Fruit fly (Drosophila melanogaster): Measurements from ENCODE around the gene Arl1.
A peak's percentile ranks its signal among the peaks of the same experiment; 100 is the strongest.

Arl1 gene

DNA sequence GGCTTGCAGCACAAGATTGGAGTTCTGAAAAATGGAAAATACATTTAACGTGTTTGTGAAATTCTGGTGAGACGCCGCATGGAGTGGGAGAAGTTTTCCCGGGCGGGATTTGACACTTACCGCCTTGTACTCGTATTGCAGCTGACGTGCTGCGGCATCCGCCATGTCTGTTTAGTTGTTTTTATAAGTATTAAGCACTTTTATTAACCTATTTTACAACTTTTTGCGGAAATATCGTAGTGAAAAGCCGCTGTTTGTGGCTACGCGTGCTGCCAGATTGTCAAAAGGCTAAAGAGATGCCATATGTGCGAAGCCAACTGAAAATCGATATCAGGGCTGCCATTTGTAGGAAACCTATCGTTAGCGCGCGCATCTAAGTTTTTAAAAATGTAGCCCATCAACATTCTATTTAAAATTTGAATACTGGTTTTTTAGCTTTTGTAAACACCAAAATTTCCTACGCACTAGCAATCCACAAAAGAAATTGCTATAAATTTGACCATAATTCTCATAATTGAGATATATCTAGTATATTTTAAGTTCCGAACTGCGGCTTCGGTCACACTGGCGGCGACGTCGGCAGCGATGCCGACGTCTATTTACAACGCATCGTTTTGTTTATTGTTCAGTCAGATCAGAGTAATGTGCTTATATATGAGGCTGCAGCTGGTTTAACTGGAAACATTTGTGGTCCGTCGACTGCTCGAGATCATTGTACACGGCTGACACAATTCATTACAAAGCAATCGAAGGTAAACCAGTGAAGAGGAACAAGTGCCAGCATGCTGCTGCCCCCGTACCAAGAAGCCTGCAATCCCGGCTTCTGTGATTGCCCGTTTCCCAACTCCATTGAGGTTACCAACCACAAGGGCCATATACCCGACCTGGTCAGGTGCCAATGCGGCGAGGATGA, 15.1 kb upstream of the Arl1 start, which contains the start of the genes Brr2 and CG10516 (continued):
- TF ChIP-seq sqz (GFP tag; optimal IDR thresholded peaks at IDR 0.05) = no peak
- peak; percentile 10 for TF ChIP-seq Antp (GFP tag; optimal IDR thresholded peaks at IDR 0.05)
- no peak for TF ChIP-seq Aef1 (GFP tag; IDR thresholded peaks at IDR 0.05)
- peak; percentile 41 for TF ChIP-seq Myb (GFP tag; optimal IDR thresholded peaks at IDR 0.05)
- TF ChIP-seq TFAM (GFP tag; optimal IDR thresholded peaks at IDR 0.05) = no peak
- no peak for TF ChIP-seq Jarid2 (GFP tag; optimal IDR thresholded peaks at IDR 0.05)
- no peak for TF ChIP-seq CG4360 (GFP tag; IDR thresholded peaks at IDR 0.05)
- TF ChIP-seq gcm2 (GFP tag; optimal IDR thresholded peaks at IDR 0.05) = no peak
- TF ChIP-seq fu2 (GFP tag; optimal IDR thresholded peaks at IDR 0.05) = no peak
- TF ChIP-seq CG14014 (GFP tag; IDR thresholded peaks at IDR 0.05) = no peak
- 0 out of 2 replicates have a peak, but pooled peaks have one; percentile 5 for TF ChIP-seq Bgb (GFP tag; IDR thresholded peaks at IDR 0.05; ENCODE audit: partially characterized antibody)
- TF ChIP-seq GATAe (GFP tag; conservative IDR thresholded peaks at IDR 0.05) = no peak
- no peak for TF ChIP-seq CG4820 (GFP tag; optimal IDR thresholded peaks at IDR 0.05)
- TF ChIP-seq Bdp1 (GFP tag; optimal IDR thresholded peaks at IDR 0.05) = no peak
- no peak for TF ChIP-seq CG6765 (GFP tag; optimal IDR thresholded peaks at IDR 0.05)
- TF ChIP-seq ci (GFP tag; IDR thresholded peaks at IDR 0.05) = no peak
- TF ChIP-seq CG2678 (tag; optimal IDR thresholded peaks at IDR 0.05) = no peak
- TF ChIP-seq CG12659 (GFP tag; optimal IDR thresholded peaks at IDR 0.05) = peak; percentile 67
- no peak for TF ChIP-seq trh (GFP tag; optimal IDR thresholded peaks at IDR 0.05)
- no peak for TF ChIP-seq CG14667 (GFP tag; IDR thresholded peaks at IDR 0.05)
- TF ChIP-seq CG17829 (tag; optimal IDR thresholded peaks at IDR 0.05) = peak; percentile 76
- no peak for TF ChIP-seq tup (GFP tag; optimal IDR thresholded peaks at IDR 0.05)
- no peak for TF ChIP-seq CG6654 (GFP tag; optimal IDR thresholded peaks at IDR 0.05)
- no peak for TF ChIP-seq CG4328 (GFP tag; optimal IDR thresholded peaks at IDR 0.05)
- TF ChIP-seq CG14710 (tag; optimal IDR thresholded peaks at IDR 0.05) = peak; percentile 78
- no peak for TF ChIP-seq CG13123 (GFP tag; optimal IDR thresholded peaks at IDR 0.05)
- peak; percentile 37 for TF ChIP-seq HLH54F (GFP tag; optimal IDR thresholded peaks at IDR 0.05)
- TF ChIP-seq grn (GFP tag; optimal IDR thresholded peaks at IDR 0.05) = no peak
- TF ChIP-seq Hr39 (optimal IDR thresholded peaks at IDR 0.05) = no peak
- TF ChIP-seq Optix (GFP tag; IDR thresholded peaks at IDR 0.05) = no peak
- TF ChIP-seq CG3065 (GFP tag; optimal IDR thresholded peaks at IDR 0.05) = no peak
- no peak for TF ChIP-seq nom (GFP tag; optimal IDR thresholded peaks at IDR 0.05)
- TF ChIP-seq pros (GFP tag; optimal IDR thresholded peaks at IDR 0.05) = no peak
- TF ChIP-seq CG15479 (GFP tag; optimal IDR thresholded peaks at IDR 0.05) = no peak
- no peak for TF ChIP-seq fd102C (GFP tag; optimal IDR thresholded peaks at IDR 0.05)
- TF ChIP-seq nerfin-2 (GFP tag; IDR thresholded peaks at IDR 0.05; ENCODE audit: partially characterized antibody) = 0 out of 2 replicates have a peak, but pooled peaks have one; percentile 23
- no peak for TF ChIP-seq Neu2 (GFP tag; optimal IDR thresholded peaks at IDR 0.05; ENCODE audit: borderline replicate concordance)
- TF ChIP-seq Tbp (GFP tag; optimal IDR thresholded peaks at IDR 0.05) = no peak
- TF ChIP-seq Awh (GFP tag; IDR thresholded peaks at IDR 0.05) = 0 out of 2 replicates have a peak, but pooled peaks have one; percentile 21
- TF ChIP-seq sr (GFP tag; IDR thresholded peaks at IDR 0.05) = no peak
- TF ChIP-seq CG2120 (GFP tag; optimal IDR thresholded peaks at IDR 0.05) = peak; percentile 48
- TF ChIP-seq Sin3A (optimal IDR thresholded peaks at IDR 0.05) = peak; percentile 99
- no peak for TF ChIP-seq h (optimal IDR thresholded peaks at IDR 0.05)
- no peak for TF ChIP-seq Fer1 (GFP tag; optimal IDR thresholded peaks at IDR 0.05)
- no peak for TF ChIP-seq Lpt (GFP tag; optimal IDR thresholded peaks at IDR 0.05)
- no peak for TF ChIP-seq br (optimal IDR thresholded peaks at IDR 0.05)
